Worm (Caenorhabditis elegans) whole organism, late embryonic: ENCODE measurements around the gene chup-1.

Experiments used
- C08G9.2 ChIP-seq: sonication (generic microtip); optimal IDR thresholded peaks from 2 replicates; lab custom pipeline; 2016; ENCODE audit warnings: mild to moderate bottlenecking, missing genetic modification characterization, moderate library complexity, missing compliant biosample characterization
- C38D4.7 ChIP-seq: fragments of 200-800 bp; sonication (Bioruptor generic); optimal IDR thresholded peaks from 2 replicates; lab custom pipeline; 2018; ENCODE audit warnings: mild to moderate bottlenecking, missing genetic modification characterization, moderate library complexity, missing compliant biosample characterization
- F13H6.1 ChIP-seq: sonication (generic microtip); optimal IDR thresholded peaks from 2 replicates; lab custom pipeline; 2016; ENCODE audit warnings: missing genetic modification characterization, missing compliant biosample characterization
- K09A11.1 ChIP-seq: sonication (generic microtip); optimal IDR thresholded peaks from 2 replicates; lab custom pipeline; 2017; ENCODE audit warnings: antibody characterized with exemption, mild to moderate bottlenecking, missing genetic modification characterization, missing compliant biosample characterization; ENCODE audit not compliant: insufficient read depth
- ama-1 ChIP-seq: fragments of 150-350 bp; optimal IDR thresholded peaks from 2 replicates; lab custom pipeline; 2014
- ceh-19 ChIP-seq: fragments of 200-800 bp; sonication (Bioruptor generic); optimal IDR thresholded peaks from 2 replicates; lab custom pipeline; 2018; ENCODE audit warnings: mild to moderate bottlenecking, missing genetic modification characterization, missing compliant biosample characterization
- ceh-2 ChIP-seq: sonication (generic microtip); optimal IDR thresholded peaks from 2 replicates; lab custom pipeline; 2016; ENCODE audit warnings: missing genotype, missing genetic modification characterization, missing compliant biosample characterization
- ceh-24 ChIP-seq: sonication (generic microtip); optimal IDR thresholded peaks from 2 replicates; lab custom pipeline; 2016; ENCODE audit warnings: mild to moderate bottlenecking, missing genetic modification characterization, missing compliant biosample characterization
- ceh-30 ChIP-seq: fragments of 150-350 bp; optimal IDR thresholded peaks from 2 replicates; lab custom pipeline; 2014; ENCODE audit warnings: missing biosample characterization, missing genetic modification characterization
- ceh-31 ChIP-seq: sonication (generic microtip); optimal IDR thresholded peaks from 2 replicates; lab custom pipeline; 2016; ENCODE audit warnings: missing genetic modification characterization, missing compliant biosample characterization
- ceh-34 ChIP-seq: sonication (generic microtip); optimal IDR thresholded peaks from 2 replicates; lab custom pipeline; 2016; ENCODE audit warnings: mild to moderate bottlenecking, missing genetic modification characterization, missing compliant biosample characterization
- ceh-45 ChIP-seq: fragments of 200-800 bp; sonication (Bioruptor generic); IDR thresholded peaks from 2 replicates; pipeline ENCODE4 v1.3.6; 2022; ENCODE audit warnings: missing genetic modification reagents, missing genetic modification characterization, missing compliant biosample characterization
- ceh-48 ChIP-seq: sonication (generic microtip); optimal IDR thresholded peaks from 2 replicates; lab custom pipeline; 2016; ENCODE audit warnings: missing genetic modification characterization, inconsistent platforms, missing compliant biosample characterization
- ceh-6 ChIP-seq: fragments of 200-800 bp; sonication (Bioruptor generic); optimal IDR thresholded peaks from 2 replicates; lab custom pipeline; 2018; ENCODE audit warnings: mild to moderate bottlenecking, missing genetic modification characterization, missing compliant biosample characterization
- ceh-9 ChIP-seq: sonication (generic microtip); optimal IDR thresholded peaks from 2 replicates; lab custom pipeline; 2016; ENCODE audit warnings: mild to moderate bottlenecking, missing genetic modification characterization, inconsistent platforms, missing compliant biosample characterization
- dmd-4 ChIP-seq: sonication (generic microtip); optimal IDR thresholded peaks from 2 replicates; lab custom pipeline; 2016; ENCODE audit warnings: borderline replicate concordance, missing genetic modification characterization, missing compliant biosample characterization
- dve-1 ChIP-seq: sonication (generic microtip); optimal IDR thresholded peaks from 2 replicates; lab custom pipeline; 2017; ENCODE audit warnings: antibody characterized with exemption, mild to moderate bottlenecking, missing genetic modification characterization, missing compliant biosample characterization
- elt-4 ChIP-seq: sonication (generic microtip); optimal IDR thresholded peaks from 2 replicates; lab custom pipeline; 2016; ENCODE audit warnings: missing genetic modification characterization, missing compliant biosample characterization
- ets-4 ChIP-seq: sonication (generic microtip); optimal IDR thresholded peaks from 2 replicates; lab custom pipeline; 2016; ENCODE audit warnings: missing genetic modification characterization, missing compliant biosample characterization
- eyg-1 ChIP-seq: sonication (generic microtip); optimal IDR thresholded peaks from 2 replicates; lab custom pipeline; 2016; ENCODE audit warnings: missing genotype, missing genetic modification characterization, missing compliant biosample characterization
- fax-1 ChIP-seq: sonication (generic microtip); optimal IDR thresholded peaks from 2 replicates; lab custom pipeline; 2016; ENCODE audit warnings: missing genotype, missing genetic modification characterization, missing compliant biosample characterization
- fkh-10 ChIP-seq: fragments of 150-350 bp; optimal IDR thresholded peaks from 2 replicates; lab custom pipeline; 2014; ENCODE audit warnings: missing biosample characterization, missing genetic modification reagents, missing genetic modification characterization
- fkh-6 ChIP-seq: sonication (generic microtip); optimal IDR thresholded peaks from 2 replicates; lab custom pipeline; 2016; ENCODE audit warnings: missing genetic modification characterization, missing compliant biosample characterization
- gmeb-2 ChIP-seq: sonication (generic microtip); optimal IDR thresholded peaks from 2 replicates; lab custom pipeline; 2016; ENCODE audit warnings: missing genetic modification characterization, inconsistent platforms, missing compliant biosample characterization
- hlh-13 ChIP-seq: fragments of 200-800 bp; sonication (Bioruptor generic); optimal IDR thresholded peaks from 2 replicates; lab custom pipeline; 2018; ENCODE audit warnings: mild to moderate bottlenecking, missing genetic modification characterization, missing compliant biosample characterization
- hlh-15 ChIP-seq: sonication (generic microtip); optimal IDR thresholded peaks from 2 replicates; lab custom pipeline; 2016; ENCODE audit warnings: missing genetic modification characterization, missing compliant biosample characterization
- hlh-30 ChIP-seq: sonication (generic microtip); optimal IDR thresholded peaks from 2 replicates; lab custom pipeline; 2017; ENCODE audit warnings: antibody characterized with exemption, missing genetic modification characterization, missing compliant biosample characterization; ENCODE audit not compliant: insufficient read depth
- hlh-8 ChIP-seq: sonication (generic microtip); optimal IDR thresholded peaks from 2 replicates; lab custom pipeline; 2016; ENCODE audit warnings: missing genotype, missing genetic modification characterization, missing compliant biosample characterization
- lim-6 ChIP-seq: sonication (generic microtip); optimal IDR thresholded peaks from 2 replicates; lab custom pipeline; 2016; ENCODE audit warnings: missing genetic modification characterization, missing compliant biosample characterization
- lin-11 ChIP-seq: fragments of 200-800 bp; sonication (Bioruptor generic); optimal IDR thresholded peaks from 2 replicates; lab custom pipeline; 2018; ENCODE audit warnings: mild to moderate bottlenecking, missing genetic modification characterization, missing compliant biosample characterization
- madf-2 ChIP-seq: sonication (generic microtip); optimal IDR thresholded peaks from 2 replicates; lab custom pipeline; 2017; ENCODE audit warnings: missing genetic modification characterization, missing compliant biosample characterization
- mec-3 ChIP-seq: sonication (generic microtip); optimal IDR thresholded peaks from 2 replicates; lab custom pipeline; 2016; ENCODE audit warnings: borderline replicate concordance, missing genetic modification characterization, missing compliant biosample characterization
- nfya-1 ChIP-seq: sonication (generic microtip); optimal IDR thresholded peaks from 2 replicates; lab custom pipeline; 2017; ENCODE audit warnings: missing genetic modification characterization, mild to moderate bottlenecking, missing compliant biosample characterization, antibody characterized with exemption, moderate library complexity
- npax-4 ChIP-seq: sonication (generic microtip); optimal IDR thresholded peaks from 2 replicates; lab custom pipeline; 2016; ENCODE audit warnings: missing genetic modification characterization, missing compliant biosample characterization
- odd-2 ChIP-seq: sonication (generic microtip); optimal IDR thresholded peaks from 2 replicates; lab custom pipeline; 2017; ENCODE audit warnings: antibody characterized with exemption, mild to moderate bottlenecking, missing genetic modification characterization, missing compliant biosample characterization
- pat-9 ChIP-seq: fragments of 200-800 bp; sonication (Bioruptor generic); optimal IDR thresholded peaks from 2 replicates; lab custom pipeline; 2018; ENCODE audit warnings: mild to moderate bottlenecking, missing genetic modification characterization, moderate library complexity, missing compliant biosample characterization
- pax-1 ChIP-seq: fragments of 150-350 bp; optimal IDR thresholded peaks from 2 replicates; lab custom pipeline; 2014; ENCODE audit warnings: missing biosample characterization, missing genetic modification characterization
- pha-2 ChIP-seq: sonication (generic microtip); optimal IDR thresholded peaks from 2 replicates; lab custom pipeline; 2017; ENCODE audit warnings: mild to moderate bottlenecking, missing genetic modification characterization, missing compliant biosample characterization
- pha-4 ChIP-seq: fragments of 150-350 bp; optimal IDR thresholded peaks from 2 replicates; lab custom pipeline; 2018; ENCODE audit warnings: missing biosample characterization, missing genetic modification reagents, missing genetic modification characterization
- pqm-1 ChIP-seq: sonication (generic microtip); optimal IDR thresholded peaks from 2 replicates; lab custom pipeline; 2016; ENCODE audit warnings: missing genetic modification characterization, missing compliant biosample characterization
- pros-1 ChIP-seq: fragments of 150-350 bp; optimal IDR thresholded peaks from 2 replicates; lab custom pipeline; 2014; ENCODE audit warnings: missing biosample characterization, missing genetic modification reagents, missing genetic modification characterization
- ref-2 ChIP-seq: sonication (generic microtip); optimal IDR thresholded peaks from 2 replicates; lab custom pipeline; 2016; ENCODE audit warnings: missing genetic modification characterization, missing compliant biosample characterization
- rnt-1 ChIP-seq: sonication (generic microtip); optimal IDR thresholded peaks from 2 replicates; lab custom pipeline; 2016; ENCODE audit warnings: missing genetic modification characterization, missing compliant biosample characterization
- sdc-2 ChIP-seq: sonication (generic microtip); optimal IDR thresholded peaks from 2 replicates; lab custom pipeline; 2016; ENCODE audit warnings: missing genotype, missing genetic modification characterization, missing compliant biosample characterization
- syd-9 ChIP-seq: sonication (generic microtip); optimal IDR thresholded peaks from 2 replicates; lab custom pipeline; 2016; ENCODE audit warnings: mild to moderate bottlenecking, missing genetic modification characterization, moderate library complexity, missing compliant biosample characterization
- tbx-2 ChIP-seq: sonication (generic microtip); optimal IDR thresholded peaks from 2 replicates; lab custom pipeline; 2016; ENCODE audit warnings: missing genetic modification characterization, missing compliant biosample characterization
- tbx-7 ChIP-seq: sonication (generic microtip); optimal IDR thresholded peaks from 2 replicates; lab custom pipeline; 2016; ENCODE audit warnings: missing genotype, missing genetic modification characterization, missing compliant biosample characterization
- ttx-3 ChIP-seq: sonication (generic microtip); optimal IDR thresholded peaks from 2 replicates; lab custom pipeline; 2016; ENCODE audit warnings: missing genetic modification reagents, missing genetic modification characterization, missing compliant biosample characterization
- unc-3 ChIP-seq, 2 experiments: fragments of 200-800 bp in 1 of 2; sonication (Bioruptor generic) in 1 of 2; sonication (generic microtip) in 1 of 2; conservative IDR thresholded peaks in 1 of 2; optimal IDR thresholded peaks in 1 of 2; 2 replicates each; pipeline versions ENCODE4 v1.3.6 to Lab custom; 2016 to 2022; ENCODE audit warnings: missing compliant biosample characterization in 2 of 2, missing genetic modification characterization in 2 of 2, missing genetic modification reagents in 1 of 2
- unc-86 ChIP-seq: sonication (generic microtip); optimal IDR thresholded peaks from 2 replicates; lab custom pipeline; 2016; ENCODE audit warnings: missing genetic modification characterization, missing compliant biosample characterization
- zip-5 ChIP-seq: sonication (generic microtip); optimal IDR thresholded peaks from 2 replicates; lab custom pipeline; 2016; ENCODE audit warnings: missing genetic modification characterization, missing compliant biosample characterization
- ztf-16 ChIP-seq: sonication (generic microtip); optimal IDR thresholded peaks from 2 replicates; lab custom pipeline; 2017; ENCODE audit warnings: missing genetic modification characterization, missing compliant biosample characterization

The chup-1 gene

DNA sequence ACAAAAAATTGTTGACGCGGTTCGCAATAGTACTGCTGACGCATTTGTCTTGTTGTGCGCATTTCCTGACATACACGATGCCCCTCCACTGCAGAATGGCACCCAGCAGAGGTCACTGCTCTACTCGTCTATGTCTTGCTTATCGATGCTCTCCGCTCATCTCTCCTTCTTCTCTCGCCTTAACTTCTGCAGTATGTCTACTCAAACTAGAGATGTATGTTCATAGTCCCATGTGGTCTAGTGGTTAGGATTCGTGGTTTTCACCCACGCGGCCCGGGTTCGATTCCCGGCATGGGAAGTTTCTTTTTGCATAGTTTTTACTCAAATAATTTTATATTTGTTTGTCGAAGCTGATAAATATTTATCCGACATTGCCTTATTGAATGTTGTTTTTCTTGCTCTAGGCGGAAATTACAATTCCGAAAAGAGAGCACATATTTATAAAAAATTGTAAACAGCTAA is 44.0 kb downstream of the chup-1 start, which contains the start of gene C28G1.2:
Gene C28G1.2 (plus strand): TSS at position 130 of the 462 bp plus-strand sequence.
- TF ChIP-seq rnt-1 (tag; lab: Kevin White, UChicago): peak; percentile 96
- TF ChIP-seq syd-9 (tag; lab: Kevin White, UChicago): peak; percentile 96
- peak; percentile 95 for TF ChIP-seq ceh-19
- peak; percentile 89 for TF ChIP-seq nfya-1 (tag; lab: Kevin White, UChicago)
- peak; percentile 93 for TF ChIP-seq ceh-31
- peak; percentile 95 for TF ChIP-seq ttx-3
- peak; percentile 94 for TF ChIP-seq gmeb-2 (tag; lab: Kevin White, UChicago)
- TF ChIP-seq ceh-24 (tag; lab: Kevin White, UChicago): peak; percentile 79
- peak; percentile 93 for TF ChIP-seq pat-9
- peak; percentile 87 for TF ChIP-seq K09A11.1 (tag; lab: Kevin White, UChicago)
- TF ChIP-seq ref-2: peak; percentile 98
- peak; percentile 95 for TF ChIP-seq eyg-1 (tag; lab: Kevin White, UChicago)
- peak; percentile 97 for TF ChIP-seq hlh-13
- TF ChIP-seq ceh-9 (tag; lab: Kevin White, UChicago): peak; percentile 87
- TF ChIP-seq elt-4 (tag; lab: Kevin White, UChicago): peak; percentile 90
- peak; percentile 26 for TF ChIP-seq pax-1 (tag; lab: Kevin White, UChicago)
- no peak for TF ChIP-seq ama-1
- peak; percentile 94 for TF ChIP-seq unc-86 (tag; lab: Kevin White, UChicago)
- peak; percentile 71 for TF ChIP-seq odd-2
- peak; percentile 87 for TF ChIP-seq C08G9.2
- peak; percentile 91 for TF ChIP-seq dmd-4 (tag; lab: Kevin White, UChicago)
- TF ChIP-seq sdc-2 (tag; lab: Kevin White, UChicago): peak; percentile 93
- peak; percentile 85 for TF ChIP-seq npax-4 (tag; lab: Kevin White, UChicago)
- TF ChIP-seq ceh-45: peak; percentile 94
- TF ChIP-seq pros-1 (tag; lab: Kevin White, UChicago): peak; percentile 75
- TF ChIP-seq lim-6 (tag; lab: Kevin White, UChicago): peak; percentile 74
- TF ChIP-seq C38D4.7 (GFP tag; lab: Kevin White, UChicago): peak; percentile 92
- peak; percentile 91 for TF ChIP-seq fkh-6 (tag; lab: Kevin White, UChicago)
- peak; percentile 91 for TF ChIP-seq lin-11 (tag; lab: Kevin White, UChicago)
- TF ChIP-seq unc-3 (GFP tag; conservative IDR thresholded peaks at IDR 0.05; lab: Robert Waterston, UW): peak; percentile 97
- peak; percentile 94 for TF ChIP-seq unc-3 (tag; optimal IDR thresholded peaks at IDR 0.05; lab: Kevin White, UChicago)
- peak; percentile 94 for TF ChIP-seq F13H6.1
- TF ChIP-seq pqm-1 (tag; lab: Kevin White, UChicago): peak; percentile 85
- peak; percentile 52 for TF ChIP-seq ets-4 (tag; lab: Kevin White, UChicago)
- peak; percentile 89 for TF ChIP-seq ceh-48
- TF ChIP-seq mec-3: peak; percentile 75
- peak; percentile 80 for TF ChIP-seq zip-5 (tag; lab: Kevin White, UChicago)
- peak; percentile 94 for TF ChIP-seq pha-2 (tag; lab: Kevin White, UChicago)
- TF ChIP-seq hlh-8 (tag; lab: Kevin White, UChicago): peak; percentile 87
- peak; percentile 89 for TF ChIP-seq fax-1 (tag; lab: Kevin White, UChicago)
- peak; percentile 76 for TF ChIP-seq hlh-30 (tag; lab: Kevin White, UChicago)
- TF ChIP-seq ceh-34 (tag; lab: Kevin White, UChicago): peak; percentile 97
- TF ChIP-seq pha-4 (tag; lab: Kevin White, UChicago): no peak
- TF ChIP-seq tbx-2: peak; percentile 95
- peak; percentile 80 for TF ChIP-seq fkh-10 (GFP tag; lab: Kevin White, UChicago)
- TF ChIP-seq hlh-15: peak; percentile 91
- TF ChIP-seq ceh-30 (tag; lab: Kevin White, UChicago): peak; percentile 88
- peak; percentile 77 for TF ChIP-seq tbx-7 (tag; lab: Kevin White, UChicago)
- TF ChIP-seq ceh-2 (tag; lab: Kevin White, UChicago): peak; percentile 89
- peak; percentile 93 for TF ChIP-seq ztf-16
- peak; percentile 89 for TF ChIP-seq dve-1
- peak; percentile 95 for TF ChIP-seq ceh-6 (GFP tag; lab: Kevin White, UChicago)
- peak; percentile 93 for TF ChIP-seq madf-2 (tag; lab: Kevin White, UChicago)
